Worm (Caenorhabditis elegans): ENCODE measurements around the gene nonu-1.

The nonu-1 gene

DNA sequence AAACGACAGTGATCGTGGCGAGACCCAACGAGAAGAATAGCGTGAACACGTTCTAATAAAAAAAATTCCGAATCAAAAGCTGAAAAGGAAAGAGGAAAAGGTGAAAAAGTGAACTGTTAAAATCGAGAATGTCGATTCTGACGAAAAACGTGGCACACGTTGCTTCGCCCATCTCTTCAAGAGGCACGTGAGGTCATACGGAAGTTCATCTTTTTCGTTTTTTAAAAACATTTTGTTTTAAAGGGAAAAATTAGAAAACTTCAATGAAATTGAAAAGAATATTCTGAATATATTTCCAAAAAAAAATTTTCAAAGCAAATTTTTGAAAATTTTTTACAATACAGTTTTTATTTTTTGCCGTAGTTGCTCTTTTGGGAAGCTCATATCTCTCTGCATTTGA, 38.5 kb downstream of the nonu-1 start, which contains the start of gene C38D4.7:
TSS of gene C38D4.7 (minus strand) at position 101 of the 400 bp plus-strand sequence.
- TF ChIP-seq vab-15 (tag; optimal IDR thresholded peaks at IDR 0.05) (no peak), skn-1 (tag; optimal IDR thresholded peaks at IDR 0.05) (no peak), dsc-1 (tag; optimal IDR thresholded peaks at IDR 0.05) (no peak), ama-1 (optimal IDR thresholded peaks at IDR 0.05) (no peak), zag-1 (tag; optimal IDR thresholded peaks at IDR 0.05) (no peak), nhr-12 (tag; optimal IDR thresholded peaks at IDR 0.05) (no peak), C34B4.2 (tag; optimal IDR thresholded peaks at IDR 0.05) (no peak), pax-3 (tag; optimal IDR thresholded peaks at IDR 0.05) (no peak), sptf-1 (tag; optimal IDR thresholded peaks at IDR 0.05) (no peak), aha-1 (tag; optimal IDR thresholded peaks at IDR 0.05) (no peak)

DNA sequence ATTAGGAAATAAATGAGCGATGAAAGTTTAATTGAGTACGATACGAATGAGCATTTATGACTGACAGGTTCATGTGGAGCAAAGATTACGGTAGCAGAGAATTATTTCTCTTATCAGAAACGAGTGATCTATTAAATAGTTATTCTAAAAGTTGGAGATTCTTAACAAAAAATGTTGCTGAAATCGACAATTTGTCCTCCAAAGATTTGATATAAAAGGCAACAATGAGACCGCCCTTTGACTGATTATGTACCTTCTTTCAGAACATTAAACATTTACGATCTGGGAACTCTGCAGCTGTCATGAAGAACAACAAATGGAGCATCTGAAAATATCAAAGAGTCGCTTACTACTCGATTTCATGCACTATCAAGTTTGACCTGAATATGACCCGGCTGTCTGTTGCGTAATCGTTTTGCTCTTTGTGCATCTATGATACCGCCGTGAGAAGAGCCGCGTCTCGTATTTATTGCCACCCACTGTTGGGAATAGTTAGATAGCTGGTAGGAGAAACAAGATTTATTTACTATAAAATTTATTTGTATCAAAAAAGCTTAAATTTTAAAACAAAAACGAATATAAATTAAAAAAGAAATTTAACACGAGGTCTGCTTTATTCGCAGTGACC, 40.1 kb downstream of the nonu-1 start, which contains the start of gene pal-1:
TSS of gene pal-1 (minus strand) at position 51 of the 628 bp plus-strand sequence.
- no peak for TF ChIP-seq nhr-84 (tag; optimal IDR thresholded peaks at IDR 0.05)
- no peak for TF ChIP-seq efl-3 (GFP tag; optimal IDR thresholded peaks at IDR 0.05)
- no peak for TF ChIP-seq aly-2 (tag; optimal IDR thresholded peaks at IDR 0.05)
- no peak for TF ChIP-seq unc-86 (tag; optimal IDR thresholded peaks at IDR 0.05)
- no peak for TF ChIP-seq pax-3 (tag; optimal IDR thresholded peaks at IDR 0.05)
- no peak for TF ChIP-seq hlh-4 (tag; optimal IDR thresholded peaks at IDR 0.05)
- TF ChIP-seq lir-3 (tag; optimal IDR thresholded peaks at IDR 0.05; ENCODE audit: poor library complexity) = no peak
- TF ChIP-seq F16B12.6 (tag; optimal IDR thresholded peaks at IDR 0.05) = no peak
- TF ChIP-seq nhr-76 (tag; optimal IDR thresholded peaks at IDR 0.05) = no peak
- TF ChIP-seq mep-1 (tag; optimal IDR thresholded peaks at IDR 0.05) = no peak
- TF ChIP-seq nhr-12 (tag; optimal IDR thresholded peaks at IDR 0.05) = no peak
- no peak for TF ChIP-seq irx-1 (tag; optimal IDR thresholded peaks at IDR 0.05)
- no peak for TF ChIP-seq nhr-85 (tag)
- TF ChIP-seq fkh-8 (tag; optimal IDR thresholded peaks at IDR 0.05) = no peak
- TF ChIP-seq nhr-20 (tag; optimal IDR thresholded peaks at IDR 0.05) = no peak
- TF ChIP-seq nhr-47 (tag; optimal IDR thresholded peaks at IDR 0.05) = no peak

DNA sequence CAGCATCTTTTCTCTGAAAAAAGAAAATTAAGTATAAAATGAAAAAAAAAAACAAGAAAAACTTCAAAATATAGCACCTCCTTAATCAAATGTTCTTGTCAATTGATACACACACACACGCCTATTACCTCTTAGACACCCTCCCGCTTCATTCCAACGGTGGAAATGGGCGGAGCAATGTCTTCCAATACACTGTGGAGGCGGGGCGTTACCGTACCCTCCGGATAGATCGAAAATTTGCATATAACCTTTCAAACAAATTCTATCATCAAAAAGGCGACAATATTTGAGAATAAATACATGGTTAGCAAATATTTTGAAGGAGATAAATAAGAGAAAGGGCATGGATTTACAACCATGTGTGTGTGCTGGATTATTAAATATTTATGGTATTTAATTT, 41.6 kb downstream of the nonu-1 start:
- no peak for TF ChIP-seq sup-37 (GFP tag; optimal IDR thresholded peaks at IDR 0.05)
- peak in 1 of 2 experiments; percentile 51 for TF ChIP-seq lsy-2 (tag; optimal IDR thresholded peaks at IDR 0.05)
- TF ChIP-seq swsn-7 (tag; optimal IDR thresholded peaks at IDR 0.05) = no peak
- no peak for TF ChIP-seq nhr-71 (tag; optimal IDR thresholded peaks at IDR 0.05)
- no peak for TF ChIP-seq rnt-1 (tag; optimal IDR thresholded peaks at IDR 0.05)

DNA sequence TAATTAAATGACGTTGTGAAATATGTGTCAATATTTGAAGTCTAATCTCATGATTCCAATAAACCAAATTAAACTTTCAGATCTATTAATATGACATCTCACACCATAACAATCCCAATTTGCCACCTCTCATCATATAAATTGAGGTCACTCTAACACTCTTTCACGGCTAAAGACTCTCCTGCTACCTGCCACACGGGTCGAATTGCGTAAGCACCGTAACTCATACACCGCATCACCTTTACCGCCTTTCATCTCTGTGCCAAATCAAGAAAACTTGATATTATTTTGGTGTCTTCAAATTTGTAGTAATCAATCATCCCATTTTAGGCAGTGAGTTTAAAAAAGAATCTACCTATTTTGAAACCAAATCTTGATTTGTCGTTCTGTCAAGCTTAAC, 43.4 kb downstream of the nonu-1 start:
- TF ChIP-seq aha-1 (tag; optimal IDR thresholded peaks at IDR 0.05) = no peak
- no peak for TF ChIP-seq nhr-90 (tag; optimal IDR thresholded peaks at IDR 0.05; ENCODE audit: poor library complexity)
- TF ChIP-seq nhr-237 (tag; optimal IDR thresholded peaks at IDR 0.05) = no peak
- no peak for TF ChIP-seq ceh-88 (GFP tag; IDR thresholded peaks at IDR 0.05)
- no peak for TF ChIP-seq tbx-2 (tag; optimal IDR thresholded peaks at IDR 0.05)
- no peak for TF ChIP-seq hlh-17 (GFP tag; optimal IDR thresholded peaks at IDR 0.05; ENCODE audit: borderline replicate concordance)
- TF ChIP-seq nhr-20 (tag; optimal IDR thresholded peaks at IDR 0.05) = no peak
- TF ChIP-seq efl-3 (GFP tag; optimal IDR thresholded peaks at IDR 0.05) = no peak
- no peak for TF ChIP-seq zip-4 (GFP tag; optimal IDR thresholded peaks at IDR 0.05)
- TF ChIP-seq ceh-90 (tag; optimal IDR thresholded peaks at IDR 0.05) = no peak
- no peak for TF ChIP-seq ceh-63 (GFP tag; optimal IDR thresholded peaks at IDR 0.05)
- TF ChIP-seq nhr-84 (tag; optimal IDR thresholded peaks at IDR 0.05) = no peak
- no peak for TF ChIP-seq jun-1 (tag; optimal IDR thresholded peaks at IDR 0.05)
- no peak for TF ChIP-seq fkh-10 (GFP tag; optimal IDR thresholded peaks at IDR 0.05)
- no peak for TF ChIP-seq tlp-1 (tag; optimal IDR thresholded peaks at IDR 0.05)

Measured in whole organism, L1 larva.